Worm (Caenorhabditis elegans) whole organism, late embryonic: ENCODE measurements around the gene ZK250.14.

ENCODE experiments used
- ama-1 ChIP-seq: fragments of 150-350 bp; optimal IDR thresholded peaks from 2 replicates; lab custom pipeline; 2014
- ceh-19 ChIP-seq: fragments of 200-800 bp; sonication (Bioruptor generic); optimal IDR thresholded peaks from 2 replicates; lab custom pipeline; 2018; ENCODE audit warnings: mild to moderate bottlenecking, missing genetic modification characterization, missing compliant biosample characterization
- ceh-2 ChIP-seq: sonication (generic microtip); optimal IDR thresholded peaks from 2 replicates; lab custom pipeline; 2016; ENCODE audit warnings: missing genotype, missing genetic modification characterization, missing compliant biosample characterization
- ceh-34 ChIP-seq: sonication (generic microtip); optimal IDR thresholded peaks from 2 replicates; lab custom pipeline; 2016; ENCODE audit warnings: mild to moderate bottlenecking, missing genetic modification characterization, missing compliant biosample characterization
- ceh-6 ChIP-seq: fragments of 200-800 bp; sonication (Bioruptor generic); optimal IDR thresholded peaks from 2 replicates; lab custom pipeline; 2018; ENCODE audit warnings: mild to moderate bottlenecking, missing genetic modification characterization, missing compliant biosample characterization
- elt-2 ChIP-seq: sonication (generic microtip); optimal IDR thresholded peaks from 2 replicates; lab custom pipeline; 2016; ENCODE audit warnings: missing genetic modification reagents, missing genetic modification characterization, missing compliant biosample characterization
- fkh-10 ChIP-seq: fragments of 150-350 bp; optimal IDR thresholded peaks from 2 replicates; lab custom pipeline; 2014; ENCODE audit warnings: missing biosample characterization, missing genetic modification reagents, missing genetic modification characterization
- mec-3 ChIP-seq: sonication (generic microtip); optimal IDR thresholded peaks from 2 replicates; lab custom pipeline; 2016; ENCODE audit warnings: borderline replicate concordance, missing genetic modification characterization, missing compliant biosample characterization
- nhr-11 ChIP-seq: fragments of 150-350 bp; optimal IDR thresholded peaks from 2 replicates; lab custom pipeline; 2014; ENCODE audit warnings: missing biosample characterization, missing genetic modification characterization
- nhr-232 ChIP-seq: sonication (generic microtip); optimal IDR thresholded peaks from 2 replicates; lab custom pipeline; 2016; ENCODE audit warnings: missing genetic modification characterization, missing compliant biosample characterization
- pros-1 ChIP-seq: fragments of 150-350 bp; optimal IDR thresholded peaks from 2 replicates; lab custom pipeline; 2014; ENCODE audit warnings: missing biosample characterization, missing genetic modification reagents, missing genetic modification characterization
- rnt-1 ChIP-seq: sonication (generic microtip); optimal IDR thresholded peaks from 2 replicates; lab custom pipeline; 2016; ENCODE audit warnings: missing genetic modification characterization, missing compliant biosample characterization
- unc-42 ChIP-seq: sonication (generic microtip); optimal IDR thresholded peaks from 2 replicates; lab custom pipeline; 2016; ENCODE audit warnings: missing genotype, missing genetic modification characterization, missing compliant biosample characterization

- TF ChIP-seq ceh-19 (GFP tag; lab: Kevin White, UChicago) = no peak
- no peak for TF ChIP-seq nhr-11 (tag; lab: Kevin White, UChicago)
- TF ChIP-seq ceh-34 (tag; lab: Kevin White, UChicago) = no peak
- no peak for TF ChIP-seq rnt-1 (tag; lab: Kevin White, UChicago)
- TF ChIP-seq unc-42 (tag; lab: Kevin White, UChicago) = no peak
- no peak for TF ChIP-seq pros-1 (tag; lab: Kevin White, UChicago)
- no peak for TF ChIP-seq fkh-10
- no peak for TF ChIP-seq nhr-232
- TF ChIP-seq ama-1 (lab: Kevin White, UChicago) = no peak
- no peak for TF ChIP-seq ceh-6 (GFP tag; lab: Kevin White, UChicago)
- no peak for TF ChIP-seq mec-3 (tag; lab: Kevin White, UChicago)
- no peak for TF ChIP-seq ceh-2
- TF ChIP-seq elt-2 (tag; lab: Kevin White, UChicago) = no peak
These were observed 32.3 kb downstream of the ZK250.14 start, which contains the start of gene math-31 for ce11 chrII:1912741-1913140.
